Worm (Caenorhabditis elegans) whole organism, L2 larva: ENCODE data around the gene str-61.

Source experiments
- aly-2 ChIP-seq: fragments of 150-350 bp; optimal IDR thresholded peaks from 2 replicates; lab custom pipeline; 2014; ENCODE audit warnings: missing biosample characterization, missing genetic modification characterization
- ama-1 ChIP-seq: fragments of 150-350 bp; optimal IDR thresholded peaks from 2 replicates; lab custom pipeline; 2018; ENCODE audit warnings: inconsistent platforms
- ceh-82 ChIP-seq: fragments of 150-350 bp; optimal IDR thresholded peaks from 2 replicates; lab custom pipeline; 2014; ENCODE audit warnings: missing biosample characterization, missing genetic modification characterization
- lin-13 ChIP-seq: fragments of 150-350 bp; optimal IDR thresholded peaks from 2 replicates; lab custom pipeline; 2014; ENCODE audit warnings: missing biosample characterization, missing genetic modification reagents, missing genetic modification characterization
- mab-5 ChIP-seq: fragments of 150-350 bp; optimal IDR thresholded peaks from 2 replicates; lab custom pipeline; 2014; ENCODE audit warnings: missing biosample characterization, missing genetic modification characterization
- nhr-77 ChIP-seq: fragments of 150-350 bp; optimal IDR thresholded peaks from 2 replicates; lab custom pipeline; 2014; ENCODE audit warnings: missing biosample characterization, missing genetic modification characterization

DNA sequence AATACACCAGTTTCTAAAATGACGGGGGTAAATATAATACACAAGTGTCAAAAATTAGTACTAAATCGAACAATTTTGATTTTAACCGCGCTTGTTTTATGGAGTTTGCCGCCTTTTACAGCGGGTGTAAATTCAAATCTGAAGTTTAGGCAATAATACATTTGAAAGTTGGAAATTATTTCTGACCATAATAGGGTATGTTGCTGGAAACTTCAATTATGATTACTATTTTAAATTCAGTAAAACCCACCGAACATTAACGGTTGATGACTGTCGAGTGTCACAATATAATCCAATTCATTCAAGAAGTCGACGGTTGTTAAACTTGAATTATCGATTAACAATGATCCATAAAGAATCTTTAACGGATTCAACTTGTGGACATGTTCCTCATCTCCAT, 42.7 kb upstream of the str-61 start:
- TF ChIP-seq aly-2 (tag; lab: Kevin White, UChicago) (no peak), ama-1 (no peak), nhr-77 (tag; lab: Kevin White, UChicago) (no peak), lin-13 (GFP tag; lab: Kevin White, UChicago) (no peak), ceh-82 (no peak), mab-5 (no peak)
